Worm (Caenorhabditis elegans) whole organism, young adult: ENCODE measurements around the gene F12F6.1.

ENCODE experiments used
- B0261.1 ChIP-seq: sonication (generic microtip); optimal IDR thresholded peaks from 2 replicates; lab custom pipeline; 2016; ENCODE audit warnings: mild to moderate bottlenecking, missing genetic modification characterization, moderate library complexity, missing compliant biosample characterization
- C17E4.6 ChIP-seq: fragments of 200-800 bp; sonication (Bioruptor generic); IDR thresholded peaks from 2 replicates; pipeline ENCODE4 v1.3.6; 2022; ENCODE audit warnings: missing genetic modification reagents, missing genetic modification characterization, missing compliant biosample characterization
- F37B4.10 ChIP-seq: fragments of 200-800 bp; sonication (Bioruptor generic); IDR thresholded peaks from 2 replicates; pipeline ENCODE4 v1.3.6; 2022; ENCODE audit warnings: missing genetic modification characterization, missing compliant biosample characterization
- F39B2.1 ChIP-seq: fragments of 200-800 bp; sonication (Bioruptor generic); IDR thresholded peaks from 2 replicates; pipeline ENCODE4 v1.3.6; 2022; ENCODE audit warnings: missing genetic modification reagents, missing genetic modification characterization, missing compliant biosample characterization
- F57A8.1 ChIP-seq: fragments of 200-800 bp; sonication (Bioruptor generic); optimal IDR thresholded peaks from 2 replicates; lab custom pipeline; 2018; ENCODE audit warnings: mild to moderate bottlenecking, missing genetic modification characterization, moderate library complexity, missing compliant biosample characterization
- T07F8.4 ChIP-seq: sonication (generic microtip); optimal IDR thresholded peaks from 2 replicates; lab custom pipeline; 2016; ENCODE audit warnings: mild to moderate bottlenecking, missing genetic modification characterization, moderate library complexity, missing compliant biosample characterization
- Y53G8AR.9 ChIP-seq: fragments of 200-800 bp; sonication (Bioruptor generic); conservative IDR thresholded peaks from 2 replicates; pipeline ENCODE4 v1.3.6; 2022; ENCODE audit warnings: missing genetic modification reagents, missing genetic modification characterization, missing compliant biosample characterization
- Y56A3A.18 ChIP-seq: fragments of 200-800 bp; sonication (Bioruptor generic); IDR thresholded peaks from 2 replicates; pipeline ENCODE4 v1.3.6; 2022; ENCODE audit warnings: missing genetic modification reagents, missing genetic modification characterization, missing compliant biosample characterization
- Y79H2A.3 ChIP-seq: fragments of 200-800 bp; sonication (Bioruptor generic); conservative IDR thresholded peaks from 2 replicates; pipeline ENCODE4 v1.3.6; 2022; ENCODE audit warnings: missing genetic modification reagents, missing genetic modification characterization, missing compliant biosample characterization
- ZK185.1 ChIP-seq: sonication (generic microtip); optimal IDR thresholded peaks from 2 replicates; lab custom pipeline; 2016; ENCODE audit warnings: mild to moderate bottlenecking, missing genetic modification characterization, missing compliant biosample characterization; ENCODE audit not compliant: poor library complexity, severe bottlenecking
- aptf-2 ChIP-seq: fragments of 200-800 bp; sonication (Bioruptor generic); conservative IDR thresholded peaks from 2 replicates; pipeline ENCODE4 v1.3.6; 2022; ENCODE audit warnings: missing genetic modification reagents, missing genetic modification characterization, missing compliant biosample characterization
- aptf-3 ChIP-seq: fragments of 200-800 bp; sonication (Bioruptor generic); IDR thresholded peaks from 2 replicates; pipeline ENCODE4 v1.3.6; 2022; ENCODE audit warnings: missing genetic modification characterization, missing compliant biosample characterization
- attf-3 ChIP-seq: fragments of 200-800 bp; sonication (Bioruptor generic); conservative IDR thresholded peaks from 2 replicates; pipeline ENCODE4 v1.3.6; 2022; ENCODE audit warnings: missing genetic modification reagents, missing genetic modification characterization, missing compliant biosample characterization
- attf-5 ChIP-seq: fragments of 200-800 bp; sonication (Bioruptor generic); optimal IDR thresholded peaks from 2 replicates; lab custom pipeline; 2018; ENCODE audit warnings: mild to moderate bottlenecking, missing genetic modification characterization, missing compliant biosample characterization
- ccch-3 ChIP-seq: fragments of 200-800 bp; sonication (Bioruptor generic); optimal IDR thresholded peaks from 2 replicates; lab custom pipeline; 2018; ENCODE audit warnings: mild to moderate bottlenecking, missing genetic modification characterization, missing compliant biosample characterization
- cebp-2 ChIP-seq: fragments of 200-800 bp; sonication (Bioruptor generic); IDR thresholded peaks from 2 replicates; pipeline ENCODE4 v1.3.6; 2022; ENCODE audit warnings: missing genetic modification characterization, missing compliant biosample characterization
- ceh-58 ChIP-seq: fragments of 200-800 bp; sonication (Bioruptor generic); IDR thresholded peaks from 2 replicates; pipeline ENCODE4 v1.3.6; 2022; ENCODE audit warnings: missing genetic modification characterization, missing compliant biosample characterization
- ceh-79 ChIP-seq: sonication (generic microtip); optimal IDR thresholded peaks from 2 replicates; lab custom pipeline; 2017; ENCODE audit warnings: mild to moderate bottlenecking, missing genetic modification characterization, missing compliant biosample characterization
- chd-7 ChIP-seq: sonication (generic microtip); optimal IDR thresholded peaks from 2 replicates; lab custom pipeline; 2016; ENCODE audit warnings: mild to moderate bottlenecking, missing genetic modification characterization, moderate library complexity, missing compliant biosample characterization
- die-1 ChIP-seq: sonication (generic microtip); optimal IDR thresholded peaks from 2 replicates; lab custom pipeline; 2016; ENCODE audit warnings: missing genotype, mild to moderate bottlenecking, missing genetic modification characterization, missing compliant biosample characterization
- dox-1 ChIP-seq: fragments of 200-800 bp; sonication (Bioruptor generic); IDR thresholded peaks from 2 replicates; pipeline ENCODE4 v1.3.6; 2022; ENCODE audit warnings: missing genetic modification reagents, missing genetic modification characterization, missing compliant biosample characterization
- ets-4 ChIP-seq: fragments of 200-800 bp; sonication (Bioruptor generic); optimal IDR thresholded peaks from 2 replicates; lab custom pipeline; 2018; ENCODE audit warnings: mild to moderate bottlenecking, missing genetic modification characterization, missing compliant biosample characterization
- fkh-3 ChIP-seq: sonication (generic microtip); optimal IDR thresholded peaks from 2 replicates; lab custom pipeline; 2016; ENCODE audit warnings: mild to moderate bottlenecking, missing genetic modification characterization, missing compliant biosample characterization
- him-1 ChIP-seq: sonication (generic microtip); optimal IDR thresholded peaks from 2 replicates; lab custom pipeline; 2016; ENCODE audit warnings: missing genotype, missing genetic modification reagents, missing genetic modification characterization, missing compliant biosample characterization
- hsf-1 ChIP-seq: fragments of 200-800 bp; sonication (Bioruptor generic); IDR thresholded peaks from 2 replicates; pipeline ENCODE4 v1.3.6; 2022; ENCODE audit warnings: missing genetic modification reagents, missing genetic modification characterization, missing compliant biosample characterization
- let-526 ChIP-seq: fragments of 200-800 bp; sonication (Bioruptor generic); IDR thresholded peaks from 2 replicates; pipeline ENCODE4 v1.3.6; 2022; ENCODE audit warnings: missing genetic modification reagents, missing genetic modification characterization, missing compliant biosample characterization
- lin-26 ChIP-seq: fragments of 200-800 bp; sonication (Bioruptor generic); IDR thresholded peaks from 2 replicates; pipeline ENCODE4 v1.3.6; 2022; ENCODE audit warnings: missing genetic modification reagents, missing genetic modification characterization, missing compliant biosample characterization
- lin-35 ChIP-seq, 3 experiments: fragments of 150-350 bp in 2 of 3; sonication (generic microtip) in 1 of 3; optimal IDR thresholded peaks; 2 replicates each; lab custom pipeline; 2014 to 2018; ENCODE audit warnings: missing biosample characterization in 3 of 3, missing genetic modification characterization in 3 of 3, missing genetic modification reagents in 3 of 3
- lin-40 ChIP-seq: sonication (generic microtip); optimal IDR thresholded peaks from 2 replicates; lab custom pipeline; 2016; ENCODE audit warnings: missing genetic modification characterization, mild to moderate bottlenecking, missing compliant biosample characterization, missing genotype, missing genetic modification reagents
- lsy-27 ChIP-seq: sonication (generic microtip); optimal IDR thresholded peaks from 2 replicates; lab custom pipeline; 2017; ENCODE audit warnings: missing genetic modification characterization, mild to moderate bottlenecking, missing compliant biosample characterization, antibody characterized with exemption, missing genotype, borderline replicate concordance; ENCODE audit not compliant: insufficient read depth
- mcd-1 ChIP-seq: fragments of 200-800 bp; sonication (Bioruptor generic); IDR thresholded peaks from 2 replicates; pipeline ENCODE4 v1.3.6; 2022; ENCODE audit warnings: missing genetic modification reagents, missing genetic modification characterization, missing compliant biosample characterization
- mes-4 ChIP-seq: sonication (generic microtip); optimal IDR thresholded peaks from 2 replicates; lab custom pipeline; 2016; ENCODE audit warnings: missing genotype, missing genetic modification characterization, missing compliant biosample characterization
- nfya-1 ChIP-seq: sonication (generic microtip); optimal IDR thresholded peaks from 2 replicates; lab custom pipeline; 2017; ENCODE audit warnings: antibody characterized with exemption, missing compliant biosample characterization, missing genetic modification characterization, borderline replicate concordance; ENCODE audit not compliant: insufficient read depth
- nfyb-1 ChIP-seq: fragments of 200-800 bp; sonication (Bioruptor generic); IDR thresholded peaks from 2 replicates; pipeline ENCODE4 v1.3.6; 2022; ENCODE audit warnings: missing genetic modification reagents, missing genetic modification characterization, missing compliant biosample characterization
- nhr-179 ChIP-seq: sonication (generic microtip); optimal IDR thresholded peaks from 2 replicates; lab custom pipeline; 2016; ENCODE audit warnings: mild to moderate bottlenecking, missing genetic modification characterization, missing compliant biosample characterization
- pbrm-1 ChIP-seq: fragments of 200-800 bp; sonication (Bioruptor generic); IDR thresholded peaks from 2 replicates; pipeline ENCODE4 v1.3.6; 2022; ENCODE audit warnings: missing genetic modification reagents, missing genetic modification characterization, missing compliant biosample characterization
- rpc-1 ChIP-seq, 2 experiments: fragments of 150-350 bp in 1 of 2; sonication (generic microtip) in 1 of 2; optimal IDR thresholded peaks; 2 replicates each; lab custom pipeline; 2014 to 2018; ENCODE audit warnings: missing biosample characterization in 1 of 2, missing genetic modification characterization in 1 of 2, missing genetic modification reagents in 1 of 2, missing genotype in 1 of 2
- snpc-1.1 ChIP-seq: sonication (generic microtip); optimal IDR thresholded peaks from 2 replicates; lab custom pipeline; 2017; ENCODE audit warnings: missing genetic modification characterization, mild to moderate bottlenecking, missing compliant biosample characterization, antibody characterized with exemption, moderate library complexity, missing genotype, missing genetic modification reagents; ENCODE audit not compliant: insufficient read depth
- snpc-4 ChIP-seq, 5 experiments: fragments of 150-350 bp in 1 of 5; sonication (generic microtip) in 4 of 5; optimal IDR thresholded peaks; 2 replicates each; lab custom pipeline; 2014 to 2018; ENCODE audit warnings: missing genetic modification characterization in 5 of 5, missing biosample characterization in 3 of 5, antibody characterized with exemption in 2 of 5, mild to moderate bottlenecking in 2 of 5, missing compliant biosample characterization in 2 of 5, missing genotype in 2 of 5, moderate library complexity in 2 of 5, missing genetic modification reagents in 1 of 5
- sptf-2 ChIP-seq: fragments of 200-800 bp; sonication (Bioruptor generic); optimal IDR thresholded peaks from 2 replicates; lab custom pipeline; 2018; ENCODE audit warnings: mild to moderate bottlenecking, missing genetic modification characterization, missing compliant biosample characterization
- tbx-9 ChIP-seq: sonication (generic microtip); optimal IDR thresholded peaks from 2 replicates; lab custom pipeline; 2016; ENCODE audit warnings: borderline replicate concordance, missing genetic modification characterization, inconsistent platforms, missing compliant biosample characterization
- tlf-1 ChIP-seq: fragments of 200-800 bp; sonication (Bioruptor generic); optimal IDR thresholded peaks from 2 replicates; lab custom pipeline; 2018; ENCODE audit warnings: mild to moderate bottlenecking, missing genetic modification characterization, missing compliant biosample characterization
- unc-62 ChIP-seq: fragments of 150-350 bp; optimal IDR thresholded peaks from 2 replicates; lab custom pipeline; 2014; ENCODE audit warnings: missing biosample characterization, missing genetic modification reagents, missing genetic modification characterization
- ztf-26 ChIP-seq: sonication (generic microtip); optimal IDR thresholded peaks from 2 replicates; lab custom pipeline; 2017; ENCODE audit warnings: missing genetic modification characterization, missing compliant biosample characterization
- ztf-6 ChIP-seq: fragments of 200-800 bp; sonication (Bioruptor generic); IDR thresholded peaks from 2 replicates; pipeline ENCODE4 v1.3.6; 2022; ENCODE audit warnings: missing genetic modification reagents, missing genetic modification characterization, missing compliant biosample characterization

F12F6.1 gene

ce11 chrIV:11593415-11594190 is 9.8 kb downstream of the F12F6.1 start, which contains the start of gene F40F11.3 (continued):
- no peak for TF ChIP-seq tbx-9 (tag; lab: Kevin White, UChicago)
- TF ChIP-seq nhr-179 = no peak
- TF ChIP-seq nfya-1 = no peak
- TF ChIP-seq ccch-3 (GFP tag; lab: Kevin White, UChicago) = no peak
- TF ChIP-seq cebp-2 (GFP tag; lab: Robert Waterston, UW) = 0 out of 2 replicates have a peak, but pooled peaks have one; percentile 47
- TF ChIP-seq dox-1 = peak; percentile 68
- no peak for TF ChIP-seq aptf-2 (GFP tag; lab: Robert Waterston, UW)
- TF ChIP-seq attf-5 (GFP tag; lab: Kevin White, UChicago) = peak; percentile 90
- TF ChIP-seq snpc-1.1 = no peak
- TF ChIP-seq him-1 (tag; lab: Kevin White, UChicago) = no peak
- TF ChIP-seq die-1 = peak; percentile 54
- peak; percentile 66; the same call in 1 of the 2 replicates for TF ChIP-seq lin-26 (GFP tag; lab: Robert Waterston, UW)
- no peak for TF ChIP-seq unc-62
- no peak for TF ChIP-seq snpc-4 (GFP tag; optimal IDR thresholded peaks at IDR 0.05; lab: Kevin White, UChicago)
- TF ChIP-seq snpc-4 (tag; optimal IDR thresholded peaks at IDR 0.05; lab: Kevin White, UChicago) = peak in 3 of 4 experiments; percentile 20 to 44 (median 26)
- peak; percentile 83 for TF ChIP-seq Y56A3A.18 (GFP tag; lab: Robert Waterston, UW)
- no peak for TF ChIP-seq hsf-1
- TF ChIP-seq ceh-79 = no peak
- TF ChIP-seq F37B4.10 (GFP tag; lab: Robert Waterston, UW) = no peak
- TF ChIP-seq chd-7 (tag; lab: Kevin White, UChicago) = peak; percentile 14
- peak; percentile 41 for TF ChIP-seq ets-4 (GFP tag; lab: Kevin White, UChicago)
- no peak; the same call in 1 of the 2 replicates for TF ChIP-seq Y53G8AR.9 (GFP tag; lab: Robert Waterston, UW)
- peak in 1 of 3 experiments; percentile 82 for TF ChIP-seq lin-35 (GFP tag; optimal IDR thresholded peaks at IDR 0.05; lab: Kevin White, UChicago)
- TF ChIP-seq ztf-26 (tag; lab: Kevin White, UChicago) = peak; percentile 51
- TF ChIP-seq aptf-3 = no peak
- TF ChIP-seq mcd-1 = peak; percentile 64
- TF ChIP-seq lsy-27 (tag; lab: Kevin White, UChicago) = no peak
- TF ChIP-seq pbrm-1 = peak; percentile 73
- no peak; the same call in 1 of the 2 replicates for TF ChIP-seq ceh-58 (GFP tag; lab: Robert Waterston, UW)
- TF ChIP-seq rpc-1 (optimal IDR thresholded peaks at IDR 0.05; lab: Kevin White, UChicago) = no peak
- TF ChIP-seq rpc-1 (tag; optimal IDR thresholded peaks at IDR 0.05; lab: Kevin White, UChicago) = no peak
- TF ChIP-seq attf-3 (GFP tag; lab: Robert Waterston, UW) = no peak
- TF ChIP-seq C17E4.6 (GFP tag; lab: Robert Waterston, UW) = no peak
- peak; percentile 48 for TF ChIP-seq tlf-1 (GFP tag; lab: Kevin White, UChicago)
- TF ChIP-seq ztf-6 (GFP tag; lab: Robert Waterston, UW) = no peak
- TF ChIP-seq F39B2.1 (GFP tag; lab: Robert Waterston, UW) = no peak
- TF ChIP-seq B0261.1 (tag; lab: Kevin White, UChicago) = no peak
- TF ChIP-seq let-526 = peak; percentile 77
- peak; percentile 25 for TF ChIP-seq F57A8.1 (GFP tag; lab: Kevin White, UChicago)
- no peak for TF ChIP-seq fkh-3 (tag; lab: Kevin White, UChicago)
- TF ChIP-seq lin-40 (tag; lab: Kevin White, UChicago) = peak; percentile 83
- TF ChIP-seq sptf-2 (GFP tag; lab: Kevin White, UChicago) = no peak
- peak; percentile 79 for TF ChIP-seq ZK185.1
- no peak for TF ChIP-seq T07F8.4 (tag; lab: Kevin White, UChicago)
- TF ChIP-seq mes-4 (tag; lab: Kevin White, UChicago) = no peak
- TF ChIP-seq nfyb-1 (GFP tag; lab: Robert Waterston, UW) = peak; percentile 77
- no peak for TF ChIP-seq Y79H2A.3 (GFP tag; lab: Robert Waterston, UW)
